Worm (Caenorhabditis elegans) whole organism, L4 larva: Measurements from ENCODE around the gene srg-45.

ENCODE experiments used
- F49E8.2 ChIP-seq: sonication (generic microtip); optimal IDR thresholded peaks from 2 replicates; lab custom pipeline; 2016; ENCODE audit warnings: missing compliant biosample characterization, mild to moderate bottlenecking, missing genetic modification characterization, borderline replicate concordance
- ces-1 ChIP-seq: fragments of 150-350 bp; sonication (generic microtip); optimal IDR thresholded peaks from 4 replicates; lab custom pipeline; 2014; ENCODE audit warnings: missing biosample characterization, missing genetic modification reagents, missing genetic modification characterization
- egl-27 ChIP-seq: sonication (generic microtip); optimal IDR thresholded peaks from 3 replicates; lab custom pipeline; 2017; ENCODE audit warnings: missing biosample characterization, missing genetic modification reagents, missing genetic modification characterization
- nhr-25 ChIP-seq: sonication (generic microtip); optimal IDR thresholded peaks from 2 replicates; lab custom pipeline; 2017; ENCODE audit warnings: missing genetic modification characterization, mild to moderate bottlenecking, missing compliant biosample characterization, antibody characterized with exemption, moderate library complexity, borderline replicate concordance; ENCODE audit not compliant: insufficient read depth
- nhr-28 ChIP-seq: fragments of 150-350 bp; optimal IDR thresholded peaks from 2 replicates; lab custom pipeline; 2014; ENCODE audit warnings: missing biosample characterization, missing genetic modification characterization
- nhr-6 ChIP-seq: fragments of 150-350 bp; optimal IDR thresholded peaks from 2 replicates; lab custom pipeline; 2014; ENCODE audit warnings: missing biosample characterization, missing genetic modification characterization
- zip-11 ChIP-seq: fragments of 200-800 bp; sonication (Bioruptor generic); IDR thresholded peaks from 2 replicates; pipeline ENCODE4 v1.3.6; 2022; ENCODE audit warnings: missing genetic modification characterization, missing compliant biosample characterization
- ztf-11 ChIP-seq: fragments of 150-350 bp; optimal IDR thresholded peaks from 2 replicates; lab custom pipeline; 2014; ENCODE audit warnings: missing biosample characterization, missing genetic modification characterization

ce11 chrV:12314413-12314812 is 7.1 kb downstream of the srg-45 start:
- TF ChIP-seq ztf-11 (tag; lab: Kevin White, UChicago) (no peak), ces-1 (peak; percentile 18), zip-11 (no peak), egl-27 (tag; lab: Kevin White, UChicago) (no peak), F49E8.2 (tag; lab: Kevin White, UChicago) (no peak), nhr-25 (tag; lab: Kevin White, UChicago) (no peak), nhr-6 (no peak), nhr-28 (tag; lab: Kevin White, UChicago) (no peak)
